Worm (Caenorhabditis elegans): ENCODE measurements around the gene nhr-155.

ce11 chrV:562834-563233 lies 23.6 kb downstream of the nhr-155 start, which contains the start of gene C14C6.2:
- no peak for TF ChIP-seq nhr-237 (tag; optimal IDR thresholded peaks at IDR 0.05)
- TF ChIP-seq nhr-28 (tag; optimal IDR thresholded peaks at IDR 0.05) = no peak
- no peak for TF ChIP-seq unc-39 (tag; optimal IDR thresholded peaks at IDR 0.05)
- no peak for TF ChIP-seq snpc-4 (tag; optimal IDR thresholded peaks at IDR 0.05)
- no peak for TF ChIP-seq unc-62 (GFP tag; optimal IDR thresholded peaks at IDR 0.05)
- TF ChIP-seq unc-120 (tag; optimal IDR thresholded peaks at IDR 0.05; ENCODE audit: poor library complexity, severe bottlenecking) = no peak

Measured in whole organism, mixed stage, embryonic.